Worm (Caenorhabditis elegans) whole organism, mixed stage, embryonic: Measurements from ENCODE around the gene C05A2.4.

Source experiments
- M03D4.4 ChIP-seq: sonication (generic microtip); optimal IDR thresholded peaks from 2 replicates; lab custom pipeline; 2017; ENCODE audit warnings: mild to moderate bottlenecking, missing genetic modification characterization, missing compliant biosample characterization
- bed-3 ChIP-seq: fragments of 200-800 bp; sonication (Bioruptor generic); optimal IDR thresholded peaks from 3 replicates; lab custom pipeline; 2018; ENCODE audit warnings: mild to moderate bottlenecking, missing genetic modification characterization, moderate library complexity, missing compliant biosample characterization
- ceh-39 ChIP-seq: fragments of 150-350 bp; optimal IDR thresholded peaks from 2 replicates; lab custom pipeline; 2014; ENCODE audit warnings: missing biosample characterization, missing genetic modification characterization
- ceh-83 ChIP-seq: fragments of 200-800 bp; sonication (Bioruptor generic); optimal IDR thresholded peaks from 2 replicates; lab custom pipeline; 2018; ENCODE audit warnings: mild to moderate bottlenecking, missing genetic modification characterization, missing compliant biosample characterization
- ces-1 ChIP-seq: fragments of 150-350 bp; optimal IDR thresholded peaks from 2 replicates; lab custom pipeline; 2014; ENCODE audit warnings: missing biosample characterization, missing genetic modification reagents, missing genetic modification characterization
- cnd-1 ChIP-seq: fragments of 200-800 bp; sonication (Bioruptor generic); optimal IDR thresholded peaks from 2 replicates; lab custom pipeline; 2018; ENCODE audit warnings: mild to moderate bottlenecking, missing genetic modification characterization, missing compliant biosample characterization
- drap-1 ChIP-seq: fragments of 200-800 bp; sonication (Bioruptor generic); optimal IDR thresholded peaks from 3 replicates; lab custom pipeline; 2018; ENCODE audit warnings: mild to moderate bottlenecking, missing genetic modification characterization, missing compliant biosample characterization
- elt-1 ChIP-seq: sonication (generic microtip); optimal IDR thresholded peaks from 2 replicates; lab custom pipeline; 2017; ENCODE audit warnings: missing genetic modification characterization, mild to moderate bottlenecking, missing compliant biosample characterization, antibody characterized with exemption, moderate library complexity, borderline replicate concordance; ENCODE audit not compliant: insufficient read depth
- elt-3 ChIP-seq: fragments of 150-350 bp; optimal IDR thresholded peaks from 2 replicates; lab custom pipeline; 2014; ENCODE audit warnings: missing biosample characterization, missing genetic modification characterization
- flh-1 ChIP-seq: fragments of 200-800 bp; sonication (Bioruptor generic); optimal IDR thresholded peaks from 2 replicates; lab custom pipeline; 2018; ENCODE audit warnings: mild to moderate bottlenecking, missing genetic modification characterization, moderate library complexity, missing compliant biosample characterization
- ham-2 ChIP-seq: fragments of 200-800 bp; sonication (Bioruptor generic); optimal IDR thresholded peaks from 2 replicates; lab custom pipeline; 2018; ENCODE audit warnings: mild to moderate bottlenecking, missing genetic modification characterization, missing compliant biosample characterization
- hlh-1 ChIP-seq: fragments of 150-350 bp; optimal IDR thresholded peaks from 2 replicates; lab custom pipeline; 2014; ENCODE audit warnings: missing biosample characterization, missing genetic modification reagents, missing genetic modification characterization
- lsy-2 ChIP-seq: fragments of 150-350 bp; optimal IDR thresholded peaks from 2 replicates; lab custom pipeline; 2014; ENCODE audit warnings: missing biosample characterization, missing genetic modification characterization
- mep-1 ChIP-seq: fragments of 150-350 bp; optimal IDR thresholded peaks from 2 replicates; lab custom pipeline; 2017; ENCODE audit warnings: missing biosample characterization, missing genetic modification reagents, missing genetic modification characterization, inconsistent platforms
- mls-2 ChIP-seq: sonication (generic microtip); optimal IDR thresholded peaks from 2 replicates; lab custom pipeline; 2016; ENCODE audit warnings: mild to moderate bottlenecking, missing genetic modification characterization, moderate library complexity, missing compliant biosample characterization
- nhr-12 ChIP-seq: fragments of 150-350 bp; optimal IDR thresholded peaks from 2 replicates; lab custom pipeline; 2014; ENCODE audit warnings: missing biosample characterization, missing genetic modification characterization
- nhr-2 ChIP-seq: fragments of 150-350 bp; optimal IDR thresholded peaks from 2 replicates; lab custom pipeline; 2014; ENCODE audit warnings: missing biosample characterization, missing genetic modification characterization
- nhr-28 ChIP-seq: fragments of 150-350 bp; optimal IDR thresholded peaks from 2 replicates; lab custom pipeline; 2014; ENCODE audit warnings: missing biosample characterization, missing genetic modification characterization
- pha-4 ChIP-seq: fragments of 150-350 bp; optimal IDR thresholded peaks from 2 replicates; lab custom pipeline; 2018; ENCODE audit warnings: missing biosample characterization, missing genetic modification reagents, missing genetic modification characterization
- sptf-1 ChIP-seq: sonication (generic microtip); optimal IDR thresholded peaks from 2 replicates; lab custom pipeline; 2017; ENCODE audit warnings: mild to moderate bottlenecking, missing genetic modification characterization, moderate library complexity, missing compliant biosample characterization
- tbx-8 ChIP-seq: fragments of 200-800 bp; sonication (Bioruptor generic); optimal IDR thresholded peaks from 2 replicates; lab custom pipeline; 2018; ENCODE audit warnings: mild to moderate bottlenecking, missing genetic modification characterization, moderate library complexity, missing compliant biosample characterization
- unc-120 ChIP-seq: sonication (generic microtip); optimal IDR thresholded peaks from 2 replicates; lab custom pipeline; 2017; ENCODE audit warnings: missing genetic modification characterization, missing compliant biosample characterization; ENCODE audit not compliant: poor library complexity, severe bottlenecking
- unc-39 ChIP-seq: fragments of 150-350 bp; optimal IDR thresholded peaks from 2 replicates; lab custom pipeline; 2014; ENCODE audit warnings: missing biosample characterization, missing genetic modification characterization
- unc-62 ChIP-seq: fragments of 150-350 bp; optimal IDR thresholded peaks from 2 replicates; lab custom pipeline; 2014; ENCODE audit warnings: missing biosample characterization, missing genetic modification reagents, missing genetic modification characterization
- zip-8 ChIP-seq: fragments of 150-350 bp; optimal IDR thresholded peaks from 2 replicates; lab custom pipeline; 2014; ENCODE audit warnings: missing biosample characterization, missing genetic modification characterization
- ztf-11 ChIP-seq: fragments of 150-350 bp; optimal IDR thresholded peaks from 2 replicates; lab custom pipeline; 2014; ENCODE audit warnings: missing biosample characterization, missing genetic modification characterization

C05A2.4 gene

DNA sequence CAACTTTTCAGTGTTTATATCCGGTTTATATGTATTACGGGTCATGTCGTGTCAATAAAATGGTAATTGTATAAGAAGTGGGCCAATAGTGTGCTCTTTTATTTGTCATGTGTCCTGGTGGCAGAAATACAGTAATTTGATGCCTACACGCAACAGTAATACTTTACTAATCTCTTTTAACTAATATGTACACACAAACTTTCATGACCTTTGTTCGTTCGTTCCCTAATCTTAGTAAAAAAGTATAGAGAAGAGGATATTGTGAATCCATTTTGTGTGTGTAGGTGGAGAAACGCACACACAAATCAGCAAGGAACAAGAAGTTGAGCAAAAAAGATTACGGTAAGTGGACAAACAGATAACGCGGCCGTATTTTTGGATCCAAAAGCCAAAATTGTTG is 24.5 kb upstream of the C05A2.4 start:
- TF ChIP-seq pha-4 (no peak), nhr-2 (tag; lab: Kevin White, UChicago) (peak; percentile 51)
- TF ChIP-seq, all 35 proteins: peak for 1

DNA sequence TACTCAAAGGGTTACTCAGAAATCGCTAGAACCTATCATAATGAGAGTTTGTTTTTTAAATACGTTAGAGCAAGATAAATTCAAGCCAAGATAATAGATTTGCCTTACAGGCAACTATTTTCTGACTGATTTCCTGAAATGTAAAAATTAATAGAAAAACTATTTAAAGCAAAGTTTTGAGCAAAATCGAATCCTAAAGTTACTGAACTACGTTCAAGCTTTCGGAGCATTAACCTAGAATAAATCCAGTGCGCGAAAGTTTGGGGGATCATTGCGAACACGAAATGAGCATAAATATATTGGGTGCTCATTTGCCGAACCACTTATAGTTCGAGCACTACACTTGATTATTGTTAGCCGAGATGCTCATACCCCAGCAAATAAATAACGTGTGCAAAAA is 23.7 kb upstream of the C05A2.4 start, which contains the start of gene ceh-22:
Gene ceh-22, plus strand, starts transcription at position 301 of the 400 bp plus-strand sequence.
- TF ChIP-seq nhr-2 (tag; lab: Kevin White, UChicago), result no peak
- TF ChIP-seq unc-120 (tag; lab: Kevin White, UChicago), result no peak
- TF ChIP-seq unc-39 (tag; lab: Kevin White, UChicago), result no peak
- TF ChIP-seq zip-8 (tag; lab: Kevin White, UChicago), result no peak
- no peak for TF ChIP-seq ceh-83
- TF ChIP-seq elt-3, result no peak
- TF ChIP-seq unc-62 (GFP tag; lab: Kevin White, UChicago), result no peak
- no peak for TF ChIP-seq mls-2
- no peak for TF ChIP-seq pha-4
- TF ChIP-seq sptf-1 (tag; lab: Kevin White, UChicago), result no peak

DNA sequence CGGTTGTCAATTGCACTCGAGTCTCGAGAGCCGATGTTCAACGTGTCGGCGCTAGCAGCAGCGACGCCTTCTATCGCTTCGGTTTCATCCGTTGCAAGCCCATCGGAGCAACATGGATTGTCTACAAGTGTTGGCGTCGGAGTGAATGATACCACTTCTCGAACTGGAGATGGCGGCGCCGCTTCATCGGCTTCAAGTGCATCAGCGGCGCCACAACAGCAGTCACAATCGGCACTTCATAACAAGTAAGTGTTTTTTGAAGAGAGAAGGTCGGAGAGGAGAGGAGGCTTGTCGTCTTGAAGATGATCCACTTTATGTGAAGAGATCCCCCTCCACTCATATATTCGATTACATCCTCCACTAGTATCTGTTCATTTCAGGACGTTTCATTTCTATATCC is 22.7 kb upstream of the C05A2.4 start:
- TF ChIP-seq ztf-11 (tag; lab: Kevin White, UChicago) (no peak), ces-1 (GFP tag; lab: Kevin White, UChicago) (peak; percentile 2)

DNA sequence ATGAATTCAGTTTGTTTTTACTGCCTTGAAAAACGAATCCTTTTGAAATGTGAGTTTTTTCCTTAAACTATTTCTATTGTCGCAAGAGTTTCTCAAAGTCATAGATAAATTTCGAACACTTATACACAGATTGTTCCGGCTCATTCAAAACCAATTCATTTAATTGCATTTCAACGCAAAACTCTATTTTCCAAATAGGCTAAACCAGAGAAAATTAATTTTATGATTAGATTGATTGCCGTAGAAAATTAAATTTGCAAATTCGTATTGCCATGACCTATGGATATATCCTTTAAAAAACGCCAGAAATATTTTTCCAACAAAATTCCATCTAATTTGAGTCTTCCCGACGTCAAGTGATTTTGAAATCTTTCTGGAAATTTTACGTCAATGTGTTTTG is 19.3 kb upstream of the C05A2.4 start:
- TF ChIP-seq tbx-8 (GFP tag; lab: Kevin White, UChicago), result no peak
- TF ChIP-seq bed-3, result no peak
- TF ChIP-seq nhr-28 (tag; lab: Kevin White, UChicago), result no peak
- TF ChIP-seq ceh-39 (tag; lab: Kevin White, UChicago), result no peak
- no peak for TF ChIP-seq mep-1 (tag; lab: Kevin White, UChicago)
- TF ChIP-seq flh-1 (GFP tag; lab: Kevin White, UChicago), result no peak
- TF ChIP-seq cnd-1, result no peak
- peak; percentile 81 for TF ChIP-seq ces-1 (GFP tag; lab: Kevin White, UChicago)
- TF ChIP-seq nhr-12, result no peak

DNA sequence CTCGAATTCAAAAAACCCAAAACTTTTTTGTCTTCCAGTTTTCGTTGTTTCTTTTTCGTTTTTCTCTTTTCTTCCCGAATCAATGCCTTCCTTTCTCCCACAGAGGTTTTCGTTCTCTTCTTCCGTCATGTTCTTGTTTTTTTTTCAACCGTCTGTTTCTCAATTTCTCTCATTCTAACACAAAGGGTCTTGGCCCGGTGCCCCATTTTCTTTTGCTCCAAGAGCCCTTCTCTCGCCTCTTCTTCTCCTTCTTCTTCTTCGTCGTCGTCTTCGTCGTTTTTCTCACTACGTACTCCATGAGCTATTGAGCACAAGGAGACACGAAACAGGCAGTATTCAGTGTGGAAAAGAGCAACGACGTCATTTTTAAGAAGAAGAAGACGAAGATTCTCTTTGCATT is 17.8 kb upstream of the C05A2.4 start:
- TF ChIP-seq elt-3 (no peak), ces-1 (GFP tag; lab: Kevin White, UChicago) (peak; percentile 8)

DNA sequence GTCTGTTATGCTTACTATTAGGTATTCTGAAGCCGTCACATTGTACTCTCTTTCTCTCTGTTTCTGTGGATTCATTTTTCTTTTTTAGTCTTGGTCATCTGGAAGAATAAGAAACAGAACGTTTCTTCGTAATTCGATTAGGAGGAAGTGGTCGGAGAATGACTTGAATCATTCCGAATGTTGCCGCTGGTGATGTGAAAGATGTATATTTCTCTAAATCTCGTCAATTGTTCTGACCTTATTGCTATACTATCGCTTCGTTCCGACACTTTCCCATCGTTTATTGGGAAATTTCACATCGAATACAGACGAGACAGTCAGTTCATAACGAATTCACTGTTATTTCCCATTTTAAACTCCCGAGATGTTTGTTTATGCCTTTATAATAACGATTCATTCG is 16.2 kb upstream of the C05A2.4 start:
- TF ChIP-seq M03D4.4 (tag; lab: Kevin White, UChicago) (no peak), nhr-28 (tag; lab: Kevin White, UChicago) (no peak), ceh-39 (tag; lab: Kevin White, UChicago) (no peak), tbx-8 (GFP tag; lab: Kevin White, UChicago) (no peak), ham-2 (peak; percentile 23), mep-1 (tag; lab: Kevin White, UChicago) (no peak)

DNA sequence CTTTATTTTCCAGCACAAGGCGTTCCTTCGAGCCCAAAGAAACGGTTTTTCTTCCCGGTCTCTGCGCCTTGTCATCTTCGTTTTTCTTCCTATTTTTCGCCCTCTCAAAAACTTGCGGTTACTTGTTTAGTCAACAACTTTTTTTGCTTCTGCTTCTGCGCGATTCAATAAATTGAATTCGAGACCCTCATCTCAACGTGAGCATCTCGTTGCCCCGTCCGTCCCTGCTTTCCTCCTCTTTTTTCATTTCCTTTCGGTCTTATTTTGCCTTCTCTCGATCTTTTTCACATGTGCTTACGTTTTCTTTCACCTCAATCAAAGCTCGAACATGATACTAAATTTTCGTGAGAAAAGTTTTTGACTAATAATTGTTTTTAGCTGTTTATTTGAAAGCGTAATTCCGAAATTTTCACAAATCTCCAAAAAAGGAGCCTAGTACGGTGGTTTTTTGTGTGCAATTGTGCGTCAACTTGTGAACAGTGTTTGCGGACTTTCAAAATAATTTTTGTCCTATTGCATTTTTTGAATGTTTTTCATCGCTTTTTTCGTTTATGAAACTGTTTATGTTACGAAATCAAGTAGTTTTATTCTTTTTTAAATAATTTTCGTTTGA is 15.2 kb upstream of the C05A2.4 start:
- TF ChIP-seq ceh-39 (tag; lab: Kevin White, UChicago) (no peak), lsy-2 (tag; lab: Kevin White, UChicago) (peak; percentile 83), ces-1 (GFP tag; lab: Kevin White, UChicago) (peak; percentile 68)

DNA sequence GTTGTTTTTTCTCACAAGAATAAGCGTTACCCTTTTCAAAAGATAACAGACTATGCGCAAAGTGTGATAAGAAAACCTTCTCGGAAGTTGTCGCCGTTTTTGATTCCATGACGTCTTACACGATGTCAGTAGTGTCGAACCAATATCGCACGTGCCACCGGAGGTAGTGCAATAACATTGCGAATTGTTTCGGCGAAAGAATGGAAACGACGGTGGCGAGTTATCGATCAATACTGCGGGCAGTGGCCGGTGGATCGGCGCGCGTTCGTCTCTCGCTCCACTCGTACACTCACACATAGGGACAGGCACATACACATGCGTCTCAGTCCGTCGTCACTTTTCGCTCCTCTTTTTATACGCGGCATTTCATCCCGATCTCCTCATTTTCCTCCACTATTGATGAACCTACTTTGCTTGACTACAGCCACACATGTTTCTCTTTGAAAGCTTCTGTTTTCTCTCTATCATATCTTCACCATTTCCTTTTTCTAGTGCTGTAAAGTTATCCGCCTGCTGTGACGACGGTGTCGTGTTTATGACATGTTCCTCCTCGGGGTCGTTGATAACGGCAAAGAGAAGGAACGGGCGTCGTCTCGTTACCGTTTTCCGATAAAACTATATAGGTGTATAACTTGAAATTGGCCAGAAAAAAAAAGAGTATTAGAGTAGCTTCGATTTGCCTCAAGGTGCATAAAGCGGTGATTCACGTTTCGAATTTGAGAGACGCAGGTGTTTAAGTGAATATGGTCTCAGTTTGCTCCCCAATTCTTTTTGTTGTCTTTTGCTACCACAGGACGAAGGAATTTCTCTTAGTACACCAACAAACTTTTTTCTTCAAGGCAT is 13.9 kb upstream of the C05A2.4 start:
- TF ChIP-seq mls-2 (no peak), cnd-1 (no peak), elt-1 (tag; lab: Kevin White, UChicago) (no peak), unc-39 (tag; lab: Kevin White, UChicago) (no peak), ces-1 (GFP tag; lab: Kevin White, UChicago) (no peak), mep-1 (tag; lab: Kevin White, UChicago) (no peak), nhr-2 (tag; lab: Kevin White, UChicago) (no peak), sptf-1 (tag; lab: Kevin White, UChicago) (no peak), ceh-83 (peak; percentile 65), hlh-1 (no peak), unc-62 (GFP tag; lab: Kevin White, UChicago) (no peak), drap-1 (GFP tag; lab: Kevin White, UChicago) (no peak), nhr-28 (tag; lab: Kevin White, UChicago) (no peak), unc-120 (tag; lab: Kevin White, UChicago) (peak; percentile 67)
